Fruit fly (Drosophila melanogaster) whole organism, embryonic: ENCODE results near the gene Pax.

Source experiments
- Aef1 ChIP-seq: fragments of 200-800 bp; sonication (Bioruptor generic); IDR thresholded peaks from 3 replicates; pipeline ENCODE4 v1.3.6; 2022; ENCODE audit warnings: missing biosample characterization, missing genetic modification characterization
- CG10209 ChIP-seq: fragments of 200-800 bp; sonication (Bioruptor generic); optimal IDR thresholded peaks from 3 replicates; lab custom pipeline; 2017; ENCODE audit warnings: missing biosample characterization, mild to moderate bottlenecking, missing genetic modification characterization, missing genetic modification reagents
- CG10321 ChIP-seq: fragments of 200-800 bp; sonication (Bioruptor generic); IDR thresholded peaks from 2 replicates; pipeline ENCODE4 v1.3.6; 2022; ENCODE audit warnings: missing biosample characterization, missing genetic modification characterization
- CG10366 ChIP-seq: fragments of 200-800 bp; sonication (Bioruptor generic); IDR thresholded peaks from 2 replicates; pipeline ENCODE4 v1.3.6; 2022; ENCODE audit warnings: missing biosample characterization, missing genetic modification characterization
- CG10654 ChIP-seq: fragments of 200-800 bp; sonication (Bioruptor generic); optimal IDR thresholded peaks from 2 replicates; lab custom pipeline; 2016; ENCODE audit warnings: missing biosample characterization, missing genetic modification characterization
- CG13287 ChIP-seq: fragments of 200-800 bp; sonication (Bioruptor generic); IDR thresholded peaks from 2 replicates; pipeline ENCODE4 v1.3.6; 2022; ENCODE audit warnings: missing biosample characterization, missing genetic modification characterization; ENCODE audit not compliant: partially characterized antibody
- CG2116 ChIP-seq: fragments of 200-800 bp; sonication (Bioruptor generic); optimal IDR thresholded peaks from 3 replicates; lab custom pipeline; 2018; ENCODE audit warnings: missing biosample characterization, mild to moderate bottlenecking, missing genetic modification characterization
- CG2712 ChIP-seq: fragments of 200-800 bp; optimal IDR thresholded peaks from 3 replicates; lab custom pipeline; 2019; ENCODE audit warnings: missing biosample characterization, mild to moderate bottlenecking, missing genetic modification characterization, moderate library complexity
- CG4707 ChIP-seq: fragments of 200-800 bp; sonication (Bioruptor generic); optimal IDR thresholded peaks from 2 replicates; lab custom pipeline; 2018; ENCODE audit warnings: missing biosample characterization, mild to moderate bottlenecking, missing genetic modification characterization, moderate library complexity
- CG4820 ChIP-seq: fragments of 200-800 bp; sonication (Bioruptor generic); optimal IDR thresholded peaks from 3 replicates; lab custom pipeline; 2016; ENCODE audit warnings: missing biosample characterization, missing genetic modification characterization
- CG6175 ChIP-seq: fragments of 200-800 bp; sonication (Bioruptor generic); IDR thresholded peaks from 3 replicates; pipeline ENCODE4 v1.3.6; 2022; ENCODE audit warnings: missing biosample characterization, missing genetic modification characterization
- CG7745 ChIP-seq: fragments of 200-800 bp; sonication (Bioruptor generic); optimal IDR thresholded peaks from 2 replicates; lab custom pipeline; 2018; ENCODE audit warnings: missing biosample characterization, mild to moderate bottlenecking, missing genetic modification characterization, moderate library complexity
- Dbx ChIP-seq: fragments of 200-800 bp; sonication (Bioruptor generic); IDR thresholded peaks from 3 replicates; pipeline ENCODE4 v1.3.6; 2022; ENCODE audit warnings: missing biosample characterization, missing genetic modification characterization
- Dll ChIP-seq: fragments of 200-800 bp; sonication (Bioruptor generic); IDR thresholded peaks from 4 replicates; pipeline ENCODE4 v1.3.6; 2022; ENCODE audit warnings: missing biosample characterization, missing genetic modification characterization; ENCODE audit not compliant: partially characterized antibody
- Dp ChIP-seq: fragments of 200-800 bp; sonication (Bioruptor generic); optimal IDR thresholded peaks from 2 replicates; lab custom pipeline; 2018; ENCODE audit warnings: missing biosample characterization, mild to moderate bottlenecking, missing genetic modification characterization, moderate library complexity
- Dref ChIP-seq: fragments of 200-800 bp; sonication (Bioruptor generic); IDR thresholded peaks from 2 replicates; pipeline ENCODE4 v1.3.6; 2022; ENCODE audit warnings: missing biosample characterization, missing genetic modification characterization
- E2f2 ChIP-seq: fragments of 200-800 bp; sonication (Bioruptor generic); IDR thresholded peaks from 2 replicates; pipeline ENCODE4 v1.3.6; 2022; ENCODE audit warnings: missing biosample characterization, missing genetic modification characterization
- Ets65A ChIP-seq: fragments of 200-800 bp; sonication (Bioruptor generic); peaks from one replicate; lab custom pipeline; 2016; ENCODE audit warnings: missing biosample characterization, missing genetic modification characterization
- Fer3 ChIP-seq: fragments of 200-800 bp; sonication (Bioruptor generic); optimal IDR thresholded peaks from 2 replicates; lab custom pipeline; 2018; ENCODE audit warnings: missing biosample characterization, mild to moderate bottlenecking, missing genetic modification characterization, moderate library complexity
- Gug ChIP-seq: fragments of 200-800 bp; sonication (Bioruptor generic); IDR thresholded peaks from 4 replicates; pipeline ENCODE4 v1.3.6; 2022; ENCODE audit warnings: missing biosample characterization, missing genetic modification characterization
- Hmr ChIP-seq: fragments of 200-800 bp; sonication (Bioruptor generic); optimal IDR thresholded peaks from 3 replicates; lab custom pipeline; 2017; ENCODE audit warnings: mild to moderate bottlenecking, missing biosample characterization, missing genetic modification reagents, missing genetic modification characterization
- Hmx ChIP-seq: fragments of 200-800 bp; sonication (Bioruptor generic); optimal IDR thresholded peaks from 2 replicates; lab custom pipeline; 2016; ENCODE audit warnings: missing biosample characterization, missing genetic modification characterization
- Hr51 ChIP-seq, 2 experiments: fragments of 200-800 bp; sonication (Bioruptor generic); optimal IDR thresholded peaks; 2 replicates in 1 of 2; 3 replicates in 1 of 2; lab custom pipeline; 2016 to 2018; ENCODE audit warnings: missing biosample characterization in 2 of 2, missing genetic modification characterization in 2 of 2, mild to moderate bottlenecking in 1 of 2, moderate library complexity in 1 of 2
- Med ChIP-seq: fragments of 200-800 bp; sonication (Bioruptor generic); peaks from one replicate; lab custom pipeline; 2016; ENCODE audit warnings: missing biosample characterization, missing genetic modification characterization, mild to moderate bottlenecking, inconsistent platforms, moderate library complexity
- Oaz ChIP-seq: fragments of 200-800 bp; sonication (Bioruptor generic); IDR thresholded peaks from 2 replicates; pipeline ENCODE4 v1.3.6; 2022; ENCODE audit warnings: missing biosample characterization, missing genetic modification characterization
- PHDP ChIP-seq: fragments of 200-800 bp; sonication (Bioruptor generic); optimal IDR thresholded peaks from 3 replicates; lab custom pipeline; 2018; ENCODE audit warnings: missing biosample characterization, mild to moderate bottlenecking, missing genetic modification characterization, moderate library complexity
- Six4 ChIP-seq: fragments of 200-800 bp; sonication (Bioruptor generic); optimal IDR thresholded peaks from 2 replicates; lab custom pipeline; 2016; ENCODE audit warnings: missing biosample characterization, missing genetic modification characterization
- amos ChIP-seq: fragments of 200-800 bp; sonication (Bioruptor generic); IDR thresholded peaks from 2 replicates; pipeline ENCODE4 v1.3.6; 2022; ENCODE audit warnings: missing biosample characterization, missing genetic modification characterization; ENCODE audit not compliant: partially characterized antibody
- chinmo ChIP-seq: fragments of 200-800 bp; sonication (Bioruptor generic); IDR thresholded peaks from 4 replicates; pipeline ENCODE4 v1.3.6; 2022; ENCODE audit warnings: missing biosample characterization, missing genetic modification characterization; ENCODE audit not compliant: partially characterized antibody
- crol ChIP-seq: fragments of 200-800 bp; sonication (Bioruptor generic); IDR thresholded peaks from 2 replicates; pipeline ENCODE4 v1.3.6; 2022; ENCODE audit warnings: missing biosample characterization, missing genetic modification characterization
- crp ChIP-seq, 2 experiments: fragments of 200-800 bp; sonication (Bioruptor generic); optimal IDR thresholded peaks; 2 replicates in 1 of 2; 3 replicates in 1 of 2; lab custom pipeline; 2017; ENCODE audit warnings: missing biosample characterization in 2 of 2, missing genetic modification characterization in 2 of 2, mild to moderate bottlenecking in 1 of 2, moderate library complexity in 1 of 2
- cwo ChIP-seq: fragments of 200-800 bp; sonication (Bioruptor generic); optimal IDR thresholded peaks from 3 replicates; lab custom pipeline; 2017; ENCODE audit warnings: missing biosample characterization, missing genetic modification characterization, mild to moderate bottlenecking, moderate library complexity, missing genetic modification reagents
- fd96Cb ChIP-seq: fragments of 200-800 bp; sonication (Bioruptor generic); optimal IDR thresholded peaks from 2 replicates; lab custom pipeline; 2018; ENCODE audit warnings: missing biosample characterization, mild to moderate bottlenecking, missing genetic modification characterization, moderate library complexity
- h ChIP-seq: fragments of >200 bp; optimal IDR thresholded peaks from 2 replicates; lab custom pipeline; 2017
- insv ChIP-seq, 2 experiments: fragments of 200-800 bp; sonication (Bioruptor generic); optimal IDR thresholded peaks; 3 replicates each; lab custom pipeline; 2016 to 2018; ENCODE audit warnings: missing biosample characterization in 2 of 2, missing genetic modification characterization in 2 of 2
- knrl ChIP-seq: fragments of 200-800 bp; sonication (Bioruptor generic); IDR thresholded peaks from 3 replicates; pipeline ENCODE4 v1.3.6; 2022; ENCODE audit warnings: missing biosample characterization, missing genetic modification characterization; ENCODE audit not compliant: partially characterized antibody
- lmd ChIP-seq: fragments of 200-800 bp; sonication (Bioruptor generic); IDR thresholded peaks from 2 replicates; pipeline ENCODE4 v1.3.6; 2022; ENCODE audit warnings: missing biosample characterization, missing genetic modification characterization
- luna ChIP-seq: fragments of 200-800 bp; sonication (Bioruptor generic); optimal IDR thresholded peaks from 2 replicates; lab custom pipeline; 2016; ENCODE audit warnings: missing biosample characterization, missing genetic modification characterization
- mld ChIP-seq: fragments of 200-800 bp; sonication (Bioruptor generic); IDR thresholded peaks from 3 replicates; pipeline ENCODE4 v1.3.6; 2022; ENCODE audit warnings: missing biosample characterization, missing genetic modification characterization; ENCODE audit not compliant: partially characterized antibody
- otp ChIP-seq: fragments of 200-800 bp; sonication (Bioruptor generic); IDR thresholded peaks from 3 replicates; pipeline ENCODE4, ENCODE4 v1.3.6; 2022; ENCODE audit warnings: missing biosample characterization, missing genetic modification characterization
- pb ChIP-seq: fragments of 200-800 bp; sonication (Bioruptor generic); optimal IDR thresholded peaks from 3 replicates; lab custom pipeline; 2016; ENCODE audit warnings: missing biosample characterization, missing genetic modification characterization
- pum ChIP-seq: fragments of 200-800 bp; sonication (Bioruptor generic); optimal IDR thresholded peaks from 2 replicates; lab custom pipeline; 2016; ENCODE audit warnings: missing biosample characterization, missing genetic modification characterization
- pzg ChIP-seq: fragments of 200-800 bp; sonication (Bioruptor generic); optimal IDR thresholded peaks from 3 replicates; lab custom pipeline; 2018; ENCODE audit warnings: missing biosample characterization, mild to moderate bottlenecking, missing genetic modification characterization, moderate library complexity
- schlank ChIP-seq: fragments of 200-800 bp; sonication (Bioruptor generic); optimal IDR thresholded peaks from 2 replicates; lab custom pipeline; 2018; ENCODE audit warnings: missing biosample characterization, mild to moderate bottlenecking, missing genetic modification characterization
- seq ChIP-seq: fragments of 200-800 bp; sonication (Bioruptor generic); IDR thresholded peaks from 2 replicates; pipeline ENCODE4 v1.3.6; 2022; ENCODE audit warnings: missing biosample characterization, missing genetic modification characterization
- tgo ChIP-seq: fragments of 200-800 bp; sonication (Bioruptor generic); IDR thresholded peaks from 3 replicates; pipeline ENCODE4 v1.3.6; 2022; ENCODE audit warnings: missing biosample characterization, missing genetic modification characterization
- tx ChIP-seq: fragments of 200-800 bp; sonication (Bioruptor generic); optimal IDR thresholded peaks from 2 replicates; lab custom pipeline; 2016; ENCODE audit warnings: missing biosample characterization, missing genetic modification characterization
- unpg ChIP-seq: fragments of 200-800 bp; sonication (Bioruptor generic); optimal IDR thresholded peaks from 3 replicates; lab custom pipeline; 2018; ENCODE audit warnings: missing biosample characterization, mild to moderate bottlenecking, missing genetic modification characterization, moderate library complexity
- usp ChIP-seq: fragments of >200 bp; optimal IDR thresholded peaks from 2 replicates; lab custom pipeline; 2017; ENCODE audit warnings: missing biosample characterization, missing genetic modification characterization
- wdn ChIP-seq: fragments of 200-800 bp; sonication (Bioruptor generic); IDR thresholded peaks from 2 replicates; pipeline ENCODE4 v1.3.6; 2022; ENCODE audit warnings: missing biosample characterization, missing genetic modification characterization

Pax gene

dm6 chr2L:19433292-19433691 lies 6.9 kb upstream of the Pax start (continued):
- peak; percentile 27 for TF ChIP-seq Hmr
- peak in 1 of 2 experiments; percentile 14 for TF ChIP-seq Hr51 (GFP tag; optimal IDR thresholded peaks at IDR 0.05; lab: Kevin White, UChicago)

dm6 chr2L:19432424-19433015 lies 6.1 kb upstream of the Pax start, which contains the start of gene Rab9:
Rab9 (plus strand) TSS chr2L:19432574.
- TF ChIP-seq seq, result no peak
- no peak for TF ChIP-seq usp
- TF ChIP-seq E2f2 (GFP tag; lab: Robert Waterston, UW), result peak; percentile 69
- TF ChIP-seq tgo (GFP tag; lab: Robert Waterston, UW), result no peak
- TF ChIP-seq CG4707 (GFP tag; lab: Kevin White, UChicago), result no peak
- TF ChIP-seq fd96Cb (tag; lab: Kevin White, UChicago), result no peak
- no peak for TF ChIP-seq CG10654 (GFP tag; lab: Kevin White, UChicago)
- TF ChIP-seq Hmx, result no peak
- peak; percentile 4 for TF ChIP-seq pzg
- peak; percentile 53 for TF ChIP-seq Dp
- peak in 1 of 2 experiments; percentile 75 for TF ChIP-seq crp (GFP tag; optimal IDR thresholded peaks at IDR 0.05; lab: Kevin White, UChicago)
- TF ChIP-seq crol, result no peak
- TF ChIP-seq PHDP (tag; lab: Kevin White, UChicago), result no peak
- TF ChIP-seq unpg (GFP tag; lab: Kevin White, UChicago), result no peak
- 0 out of 3 replicates have a peak, but pooled peaks have one; percentile 43 for TF ChIP-seq mld (GFP tag; lab: Robert Waterston, UW)
- no peak for TF ChIP-seq h (lab: Kevin White, UChicago)
- TF ChIP-seq CG10366 (GFP tag; lab: Robert Waterston, UW), result no peak
- 0 out of 2 replicates have a peak, but pooled peaks have one; percentile 7 for TF ChIP-seq lmd
- no peak for TF ChIP-seq CG4820 (GFP tag; lab: Kevin White, UChicago)
- TF ChIP-seq Dll, result 0 out of 4 replicates have a peak, but pooled peaks have one; percentile 22
- TF ChIP-seq CG2116, result no peak
- TF ChIP-seq CG13287 (GFP tag; lab: Robert Waterston, UW), result peak; percentile 26; the same call in 1 of the 2 replicates
- TF ChIP-seq cwo, result no peak
- TF ChIP-seq Fer3, result no peak
- peak; percentile 68 for TF ChIP-seq Med (GFP tag; lab: Kevin White, UChicago)
- TF ChIP-seq CG6175 (GFP tag; lab: Robert Waterston, UW), result no peak
- peak; percentile 1 to 87 for TF ChIP-seq insv (GFP tag; optimal IDR thresholded peaks at IDR 0.05; lab: Kevin White, UChicago)
- peak; percentile 86; the same call in 1 of the 4 replicates for TF ChIP-seq chinmo
- no peak for TF ChIP-seq CG10209 (GFP tag; lab: Kevin White, UChicago)
- 0 out of 2 replicates have a peak, but pooled peaks have one; percentile 16 for TF ChIP-seq wdn (GFP tag; lab: Robert Waterston, UW)
- TF ChIP-seq Gug (GFP tag; lab: Robert Waterston, UW), result no peak

- 0 out of 3 replicates have a peak, but pooled peaks have one; percentile 33 for TF ChIP-seq Dbx (GFP tag; lab: Robert Waterston, UW)
- TF ChIP-seq CG7745 (tag; lab: Kevin White, UChicago), result no peak
- TF ChIP-seq pum (GFP tag; lab: Kevin White, UChicago), result no peak
- no peak for TF ChIP-seq schlank (tag; lab: Kevin White, UChicago)
- peak; percentile 95 for TF ChIP-seq amos (GFP tag; lab: Robert Waterston, UW)
- peak; percentile 98 for TF ChIP-seq knrl
- TF ChIP-seq Aef1 (GFP tag; lab: Robert Waterston, UW), result no peak
- no peak for TF ChIP-seq Oaz (GFP tag; lab: Robert Waterston, UW)
- no peak for TF ChIP-seq Six4
- no peak for TF ChIP-seq tx
- no peak for TF ChIP-seq pb (GFP tag; lab: Kevin White, UChicago)
- TF ChIP-seq Dref, result peak; percentile 42
- no peak for TF ChIP-seq otp (GFP tag; lab: Robert Waterston, UW)
- no peak for TF ChIP-seq luna (GFP tag; lab: Kevin White, UChicago)
- peak; percentile 42 for TF ChIP-seq Ets65A (GFP tag; lab: Kevin White, UChicago)
- TF ChIP-seq CG2712, result peak; percentile 9
- TF ChIP-seq crp (GFP tag; optimal IDR thresholded peaks at IDR 0.05; lab: Kevin White, UChicago), result peak in 1 of 2 experiments; percentile 66
- no peak for TF ChIP-seq CG10321 (GFP tag; lab: Robert Waterston, UW)
Measured at dm6 chr2L:19430343-19430742, 3.9 kb upstream of the Pax start, which contains the start of gene RtcB. RtcB (plus strand) TSS chr2L:19430643.
